Worm (Caenorhabditis elegans): ENCODE data around the gene C12D8.9.

- TF ChIP-seq him-1 (tag; optimal IDR thresholded peaks at IDR 0.05) (no peak), W03F9.2 (tag; optimal IDR thresholded peaks at IDR 0.05) (no peak), dao-5 (tag; optimal IDR thresholded peaks at IDR 0.05) (no peak)
Measured at ce11 chrV:10247673-10248239, 4.8 kb upstream of the C12D8.9 start.

All from whole organism, L4/young adult.